Fruit fly (Drosophila melanogaster) whole organism, wandering third instar larva: ENCODE measurements around the gene CG33325.

ENCODE experiments used
- Abd-B ChIP-seq: fragments of >200 bp; optimal IDR thresholded peaks from 2 replicates; lab custom pipeline; 2017; ENCODE audit warnings: missing biosample characterization, missing genetic modification characterization
- CG32264 ChIP-seq: fragments of 200-800 bp; sonication (Bioruptor generic); optimal IDR thresholded peaks from 2 replicates; lab custom pipeline; 2016; ENCODE audit warnings: missing biosample characterization, missing genetic modification characterization
- CG9705 ChIP-seq: fragments of 200-800 bp; sonication (Bioruptor generic); optimal IDR thresholded peaks from 2 replicates; lab custom pipeline; 2018; ENCODE audit warnings: missing biosample characterization, mild to moderate bottlenecking, missing genetic modification characterization
- CrebA ChIP-seq: fragments of 200-800 bp; sonication (Bioruptor generic); optimal IDR thresholded peaks from 2 replicates; lab custom pipeline; 2016; ENCODE audit warnings: missing biosample characterization, mild to moderate bottlenecking, missing genetic modification characterization, borderline replicate concordance
- Dfd ChIP-seq: fragments of >200 bp; optimal IDR thresholded peaks from 2 replicates; lab custom pipeline; 2017; ENCODE audit warnings: missing biosample characterization, missing genetic modification characterization
- Dif ChIP-seq: fragments of 200-275, 200-300 bp; sonication (Bioruptor generic); optimal IDR thresholded peaks from 2 replicates; lab custom pipeline; 2018; ENCODE audit warnings: missing biosample characterization, missing genetic modification characterization; ENCODE audit not compliant: partially characterized antibody
- GATAd ChIP-seq: sonication (Bioruptor generic); optimal IDR thresholded peaks from 2 replicates; lab custom pipeline; 2016; ENCODE audit warnings: missing biosample characterization, missing genetic modification characterization
- HLH106 ChIP-seq: fragments of 200-800 bp; optimal IDR thresholded peaks from 3 replicates; lab custom pipeline; 2019; ENCODE audit warnings: missing biosample characterization, mild to moderate bottlenecking, missing genetic modification characterization, moderate library complexity
- Hnf4 ChIP-seq: fragments of 200-800 bp; sonication (Bioruptor generic); optimal IDR thresholded peaks from 2 replicates; lab custom pipeline; 2016; ENCODE audit warnings: missing biosample characterization, mild to moderate bottlenecking, missing genetic modification characterization
- Hr78 ChIP-seq: fragments of >200 bp; optimal IDR thresholded peaks from 2 replicates; lab custom pipeline; 2017; ENCODE audit warnings: missing biosample characterization, missing genetic modification characterization
- Hr83 ChIP-seq: fragments of 200-300 bp; sonication (Bioruptor generic); optimal IDR thresholded peaks from 2 replicates; lab custom pipeline; 2016; ENCODE audit warnings: missing biosample characterization, mild to moderate bottlenecking, missing genetic modification characterization, moderate library complexity; ENCODE audit not compliant: poor library complexity, severe bottlenecking
- Jra ChIP-seq: sonication (Bioruptor generic); optimal IDR thresholded peaks from 2 replicates; lab custom pipeline; 2016; ENCODE audit warnings: missing biosample characterization, missing genetic modification characterization
- Mio ChIP-seq: sonication (Bioruptor generic); optimal IDR thresholded peaks from 2 replicates; lab custom pipeline; 2016; ENCODE audit warnings: missing biosample characterization, missing genetic modification characterization
- Myc ChIP-seq: fragments of >200 bp; optimal IDR thresholded peaks from 2 replicates; lab custom pipeline; 2017
- N ChIP-seq: fragments of >200 bp; optimal IDR thresholded peaks from 2 replicates; lab custom pipeline; 2018; ENCODE audit warnings: missing biosample characterization, missing external identifiers, missing genetic modification characterization
- OdsH ChIP-seq: fragments of 200-800 bp; sonication (Bioruptor generic); optimal IDR thresholded peaks from 2 replicates; lab custom pipeline; 2016; ENCODE audit warnings: missing biosample characterization, mild to moderate bottlenecking, missing genetic modification characterization
- Rel ChIP-seq, 2 experiments: fragments of 200-800 bp; sonication (Bioruptor generic) in 1 of 2; optimal IDR thresholded peaks; 2 replicates in 1 of 2; 3 replicates in 1 of 2; lab custom pipeline; 2016 to 2019; ENCODE audit warnings: mild to moderate bottlenecking in 2 of 2, missing biosample characterization in 2 of 2, missing genetic modification characterization in 2 of 2, moderate library complexity in 1 of 2
- Sp1 ChIP-seq: fragments of 200-800 bp; sonication (Bioruptor generic); optimal IDR thresholded peaks from 3 replicates; lab custom pipeline; 2019; ENCODE audit warnings: missing biosample characterization, mild to moderate bottlenecking, missing genetic modification characterization, moderate library complexity
- Vsx2 ChIP-seq: fragments of 200-300, 225-300 bp; sonication (Bioruptor generic); optimal IDR thresholded peaks from 2 replicates; lab custom pipeline; 2018; ENCODE audit warnings: missing biosample characterization, missing genetic modification characterization; ENCODE audit not compliant: partially characterized antibody
- br ChIP-seq: fragments of 200-800 bp; sonication (Bioruptor generic); optimal IDR thresholded peaks from 2 replicates; lab custom pipeline; 2016; ENCODE audit warnings: missing biosample characterization, missing genetic modification characterization
- brk ChIP-seq: fragments of 200-800 bp; sonication (Bioruptor generic); optimal IDR thresholded peaks from 2 replicates; lab custom pipeline; 2016; ENCODE audit warnings: missing biosample characterization, mild to moderate bottlenecking, missing genetic modification characterization
- dl ChIP-seq, 2 experiments: fragments of 175-275, 200-275 bp in 1 of 2; fragments of 200-275 bp in 1 of 2; sonication (Bioruptor generic); optimal IDR thresholded peaks; lab custom pipeline; 2018; ENCODE audit warnings: mild to moderate bottlenecking in 2 of 2, missing biosample characterization in 2 of 2, missing genetic modification characterization in 2 of 2, moderate library complexity in 2 of 2; ENCODE audit not compliant: partially characterized antibody in 2 of 2, insufficient read depth in 1 of 2
- dmrt93B ChIP-seq: fragments of 200-800 bp; sonication (Bioruptor generic); optimal IDR thresholded peaks from 2 replicates; lab custom pipeline; 2018; ENCODE audit warnings: missing biosample characterization, mild to moderate bottlenecking, missing genetic modification characterization
- dsf ChIP-seq: sonication (Bioruptor generic); optimal IDR thresholded peaks from 2 replicates; lab custom pipeline; 2016; ENCODE audit warnings: missing biosample characterization, missing genetic modification characterization, borderline replicate concordance
- ey ChIP-seq: fragments of 200-800 bp; sonication (Bioruptor generic); optimal IDR thresholded peaks from 2 replicates; lab custom pipeline; 2016; ENCODE audit warnings: missing biosample characterization, missing genetic modification characterization
- foxo ChIP-seq, 2 experiments: fragments of 200-800 bp; sonication (Bioruptor generic); optimal IDR thresholded peaks; 2 replicates in 1 of 2; 3 replicates in 1 of 2; lab custom pipeline; 2016 to 2017; ENCODE audit warnings: missing biosample characterization in 2 of 2, missing genetic modification characterization in 2 of 2
- fru ChIP-seq: fragments of 200-800 bp; sonication (Bioruptor generic); optimal IDR thresholded peaks from 3 replicates; lab custom pipeline; 2016; ENCODE audit warnings: missing biosample characterization, mild to moderate bottlenecking, missing genetic modification characterization
- h ChIP-seq: fragments of 200-800 bp; sonication (Bioruptor generic); optimal IDR thresholded peaks from 3 replicates; lab custom pipeline; 2016; ENCODE audit warnings: missing biosample characterization, mild to moderate bottlenecking, missing genetic modification characterization
- jim ChIP-seq: fragments of 175-275, 200-325 bp; sonication (Bioruptor generic); optimal IDR thresholded peaks from 2 replicates; lab custom pipeline; 2016; ENCODE audit warnings: missing biosample characterization, mild to moderate bottlenecking, missing genetic modification characterization
- lola ChIP-seq: fragments of >200 bp; optimal IDR thresholded peaks from 2 replicates; lab custom pipeline; 2017; ENCODE audit warnings: missing biosample characterization, missing genetic modification characterization
- pan ChIP-seq: fragments of >200 bp; optimal IDR thresholded peaks from 2 replicates; lab custom pipeline; 2017
- psq ChIP-seq: fragments of 200-800 bp; sonication (Bioruptor generic); optimal IDR thresholded peaks from 3 replicates; lab custom pipeline; 2017; ENCODE audit warnings: missing biosample characterization, mild to moderate bottlenecking, missing genetic modification characterization, moderate library complexity
- rgr ChIP-seq: fragments of 200-800 bp; sonication (Bioruptor generic); optimal IDR thresholded peaks from 3 replicates; lab custom pipeline; 2016; ENCODE audit warnings: missing biosample characterization, mild to moderate bottlenecking, missing genetic modification characterization
- sage ChIP-seq: fragments of 200-800 bp; sonication (Bioruptor generic); optimal IDR thresholded peaks from 2 replicates; lab custom pipeline; 2016; ENCODE audit warnings: missing biosample characterization, mild to moderate bottlenecking, missing genetic modification characterization
- sv ChIP-seq: fragments of 200-800 bp; sonication (Bioruptor generic); optimal IDR thresholded peaks from 3 replicates; lab custom pipeline; 2016; ENCODE audit warnings: missing biosample characterization, missing genetic modification characterization
- tai ChIP-seq: sonication (Bioruptor generic); optimal IDR thresholded peaks from 2 replicates; lab custom pipeline; 2016; ENCODE audit warnings: missing biosample characterization, missing genetic modification characterization
- usp ChIP-seq: fragments of >200 bp; optimal IDR thresholded peaks from 2 replicates; lab custom pipeline; 2017; ENCODE audit warnings: missing biosample characterization, missing genetic modification characterization
- woc ChIP-seq: sonication (Bioruptor generic); optimal IDR thresholded peaks from 2 replicates; lab custom pipeline; 2016; ENCODE audit warnings: missing biosample characterization, mild to moderate bottlenecking, missing genetic modification characterization

CG33325 gene

DNA sequence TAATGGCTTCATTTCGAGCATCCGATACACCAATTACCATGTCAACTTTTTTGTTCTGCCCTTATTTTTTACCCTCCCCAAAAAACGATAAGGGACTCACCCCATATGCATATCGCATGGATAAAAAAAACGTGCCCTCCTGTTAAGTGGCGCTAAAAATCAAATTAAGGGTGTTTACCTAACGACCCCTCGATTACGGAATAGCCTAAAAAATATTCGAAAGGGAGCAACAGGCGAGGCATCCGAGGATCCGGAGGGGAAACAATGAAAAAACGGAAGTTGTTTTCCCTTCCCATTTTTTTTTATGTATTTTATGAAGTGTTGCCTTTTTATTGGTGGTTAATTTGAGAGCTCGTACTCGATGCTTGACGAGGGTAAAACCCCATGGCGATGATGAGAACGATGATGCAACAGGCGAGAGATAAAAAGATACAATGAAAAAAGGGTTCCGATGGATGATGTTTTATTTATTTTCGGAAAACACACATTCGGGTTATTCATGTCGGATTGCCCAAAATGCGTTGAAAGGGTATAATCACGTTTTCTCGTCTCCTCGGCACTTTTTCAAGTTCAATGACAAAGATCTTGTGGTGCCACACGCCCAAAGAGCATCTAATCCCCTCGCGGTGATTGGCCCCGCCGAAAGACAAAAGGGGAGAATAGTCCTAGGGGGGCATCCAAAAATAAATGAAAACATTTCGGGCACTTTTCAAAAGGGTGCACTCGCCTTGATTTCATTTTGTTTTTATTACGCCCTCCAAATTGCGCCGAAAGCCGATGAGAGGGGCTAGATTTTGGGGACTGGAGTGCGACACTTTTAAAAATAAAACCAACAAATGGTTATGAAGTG, 4.7 kb upstream of the CG33325 start, which contains the start of gene CG44227:
CG44227 (minus strand) TSS at position 849 of the 850 bp plus-strand sequence.
- TF ChIP-seq pan (lab: Kevin White, UChicago) (no peak), Sp1 (no peak), OdsH (GFP tag; lab: Kevin White, UChicago) (no peak), Dif (no peak), foxo (GFP tag; optimal IDR thresholded peaks at IDR 0.05; lab: Kevin White, UChicago) (no peak)
- TF ChIP-seq, all 38 proteins: peak for 0

DNA sequence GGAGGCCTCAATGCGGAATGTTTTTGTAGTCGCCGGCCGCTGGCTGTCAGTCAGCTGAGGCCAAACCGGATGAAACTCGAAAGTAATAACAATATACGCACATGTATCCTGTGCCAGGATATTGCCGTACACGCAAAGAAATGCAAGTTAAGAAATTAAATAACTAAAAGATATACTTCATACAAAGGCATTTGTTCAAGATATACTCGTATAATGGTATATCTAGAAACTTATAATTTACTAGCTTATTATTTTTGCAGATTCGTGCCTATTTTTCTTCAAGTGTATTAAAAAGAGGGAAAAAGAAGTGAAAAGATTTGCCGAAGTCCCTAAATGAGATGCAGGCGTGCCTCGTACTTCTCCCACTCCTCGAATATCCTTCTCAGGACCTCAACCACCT, 3.4 kb upstream of the CG33325 start:
- no peak for TF ChIP-seq Dfd (GFP tag; lab: Kevin White, UChicago)
- no peak for TF ChIP-seq Jra
- TF ChIP-seq Rel (GFP tag; optimal IDR thresholded peaks at IDR 0.05; lab: Kevin White, UChicago), result no peak
- TF ChIP-seq Rel (tag; optimal IDR thresholded peaks at IDR 0.05; lab: Kevin White, UChicago), result no peak

dm6 chr3R:8680611-8681010, 777 bp upstream of the CG33325 start:
- no peak for TF ChIP-seq Rel (GFP tag; optimal IDR thresholded peaks at IDR 0.05; lab: Kevin White, UChicago)
- TF ChIP-seq Rel (tag; optimal IDR thresholded peaks at IDR 0.05; lab: Kevin White, UChicago), result no peak
- no peak for TF ChIP-seq sv (GFP tag; lab: Kevin White, UChicago)
- TF ChIP-seq h (GFP tag; lab: Kevin White, UChicago), result no peak
- TF ChIP-seq sage (GFP tag; lab: Kevin White, UChicago), result no peak
- TF ChIP-seq Mio, result no peak
- TF ChIP-seq br (GFP tag; lab: Kevin White, UChicago), result no peak
- TF ChIP-seq fru (GFP tag; lab: Kevin White, UChicago), result no peak
- no peak for TF ChIP-seq Hnf4 (GFP tag; lab: Kevin White, UChicago)
- TF ChIP-seq CG9705 (GFP tag; lab: Kevin White, UChicago), result no peak
- no peak for TF ChIP-seq ey
- TF ChIP-seq woc (GFP tag; lab: Kevin White, UChicago), result no peak
- no peak for TF ChIP-seq usp
- TF ChIP-seq Abd-B, result no peak
- no peak for TF ChIP-seq lola
- no peak for TF ChIP-seq GATAd (GFP tag; lab: Kevin White, UChicago)
- no peak for TF ChIP-seq Hr78 (GFP tag; lab: Kevin White, UChicago)
- TF ChIP-seq dl (GFP tag; optimal IDR thresholded peaks at IDR 0.05; lab: Kevin White, UChicago; ENCODE audit: insufficient read depth in 1 of 2, partially characterized antibody in 2 of 2), result no peak
- no peak for TF ChIP-seq brk (GFP tag; lab: Kevin White, UChicago)

DNA sequence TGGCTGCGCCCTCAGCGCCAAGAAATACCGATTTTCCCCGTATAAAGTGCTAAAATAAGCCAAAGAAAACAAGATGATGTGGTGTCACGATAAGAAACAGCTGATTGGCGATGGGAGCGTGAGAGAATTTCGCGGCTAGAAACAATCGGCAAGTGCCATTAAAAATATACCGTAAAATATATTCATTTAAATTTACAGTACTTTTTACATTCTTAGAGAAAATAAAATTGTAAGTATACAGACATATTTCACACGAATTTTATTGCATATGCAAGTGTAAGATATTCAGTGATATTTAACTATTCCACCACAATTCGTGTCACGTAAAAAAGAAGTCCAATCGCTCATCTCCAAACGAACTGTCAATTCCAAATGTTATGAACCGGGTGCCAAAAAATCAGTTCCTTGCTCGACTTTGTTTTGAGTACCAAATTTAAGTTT, 3.3 kb downstream of the CG33325 start, which contains the start of the genes Unc50, CG11755 and CG8043:
Unc50 (minus strand) TSS at position 54 of the 441 bp plus-strand sequence.
CG11755 (plus strand) TSS at position 356 of the 441 bp plus-strand sequence.
CG8043 (plus strand) TSS at position 356 of the 441 bp plus-strand sequence.
- TF ChIP-seq Hr78 (GFP tag; lab: Kevin White, UChicago) (no peak), ey (peak; percentile 74), dsf (GFP tag; lab: Kevin White, UChicago) (peak; percentile 79), Hnf4 (GFP tag; lab: Kevin White, UChicago) (no peak), tai (GFP tag; lab: Kevin White, UChicago) (no peak), woc (GFP tag; lab: Kevin White, UChicago) (peak; percentile 95), h (GFP tag; lab: Kevin White, UChicago) (peak; percentile 86), jim (GFP tag; lab: Kevin White, UChicago) (no peak), CG32264 (GFP tag; lab: Kevin White, UChicago) (peak; percentile 49), Vsx2 (GFP tag; lab: Kevin White, UChicago) (no peak), GATAd (GFP tag; lab: Kevin White, UChicago) (no peak), HLH106 (tag; lab: Kevin White, UChicago) (peak; percentile 85), pan (lab: Kevin White, UChicago) (no peak), CG9705 (GFP tag; lab: Kevin White, UChicago) (peak; percentile 80), fru (GFP tag; lab: Kevin White, UChicago) (peak; percentile 82), Abd-B (no peak), dl (GFP tag; optimal IDR thresholded peaks at IDR 0.05; lab: Kevin White, UChicago; ENCODE audit: insufficient read depth in 1 of 2, partially characterized antibody in 2 of 2) (no peak), Rel (GFP tag; optimal IDR thresholded peaks at IDR 0.05; lab: Kevin White, UChicago) (no peak), Rel (tag; optimal IDR thresholded peaks at IDR 0.05; lab: Kevin White, UChicago) (peak; percentile 48), br (GFP tag; lab: Kevin White, UChicago) (peak; percentile 76), psq (GFP tag; lab: Kevin White, UChicago) (peak; percentile 70), sage (GFP tag; lab: Kevin White, UChicago) (peak; percentile 73), Hr83 (GFP tag; lab: Kevin White, UChicago) (peak; percentile 47), Dfd (GFP tag; lab: Kevin White, UChicago) (no peak), N (GFP tag; lab: Kevin White, UChicago) (no peak), rgr (GFP tag; lab: Kevin White, UChicago) (peak; percentile 82), Sp1 (peak; percentile 74), Mio (no peak), Dif (no peak), dmrt93B (GFP tag; lab: Kevin White, UChicago) (peak; percentile 74), CrebA (GFP tag; lab: Kevin White, UChicago) (no peak), OdsH (GFP tag; lab: Kevin White, UChicago) (peak; percentile 79), Myc (lab: Kevin White, UChicago) (peak; percentile 24), foxo (GFP tag; optimal IDR thresholded peaks at IDR 0.05; lab: Kevin White, UChicago) (peak in 1 of 2 experiments; percentile 83), sv (GFP tag; lab: Kevin White, UChicago) (peak; percentile 72), Jra (no peak), lola (no peak), usp (no peak)
